Worm (Caenorhabditis elegans) whole organism, L3 larva: ENCODE results near the gene C56A3.8.

Experiments used
- R02D3.7 ChIP-seq: fragments of 150-350 bp; optimal IDR thresholded peaks from 2 replicates; lab custom pipeline; 2014; ENCODE audit warnings: missing biosample characterization, missing genetic modification characterization
- ama-1 ChIP-seq: fragments of 150-350 bp; optimal IDR thresholded peaks from 2 replicates; lab custom pipeline; 2018
- lin-15B ChIP-seq: fragments of 150-350 bp; optimal IDR thresholded peaks from 2 replicates; lab custom pipeline; 2014; ENCODE audit warnings: missing biosample characterization, missing genetic modification characterization
- nhr-12 ChIP-seq: fragments of 150-350 bp; optimal IDR thresholded peaks from 2 replicates; lab custom pipeline; 2014; ENCODE audit warnings: missing biosample characterization, missing genetic modification characterization
- nhr-23 ChIP-seq: fragments of 150-350 bp; optimal IDR thresholded peaks from 2 replicates; lab custom pipeline; 2014; ENCODE audit warnings: missing biosample characterization, missing genetic modification reagents, missing genetic modification characterization
- nhr-28 ChIP-seq: fragments of 150-350 bp; optimal IDR thresholded peaks from 2 replicates; lab custom pipeline; 2014; ENCODE audit warnings: missing biosample characterization, missing genetic modification characterization
- nhr-43 ChIP-seq: sonication (generic microtip); optimal IDR thresholded peaks from 2 replicates; lab custom pipeline; 2016; ENCODE audit warnings: mild to moderate bottlenecking, missing genetic modification characterization, missing compliant biosample characterization; ENCODE audit not compliant: poor library complexity, severe bottlenecking
- nhr-67 ChIP-seq: fragments of 150-350 bp; optimal IDR thresholded peaks from 2 replicates; lab custom pipeline; 2014; ENCODE audit warnings: missing biosample characterization, missing genetic modification characterization
- nhr-76 ChIP-seq: fragments of 150-350 bp; sonication (generic microtip); optimal IDR thresholded peaks from 5 replicates; lab custom pipeline; 2014; ENCODE audit warnings: missing biosample characterization, missing genetic modification characterization
- unc-62 ChIP-seq: fragments of 150-350 bp; sonication (generic microtip); optimal IDR thresholded peaks from 4 replicates; lab custom pipeline; 2014; ENCODE audit warnings: missing biosample characterization, missing genetic modification reagents, missing genetic modification characterization

DNA sequence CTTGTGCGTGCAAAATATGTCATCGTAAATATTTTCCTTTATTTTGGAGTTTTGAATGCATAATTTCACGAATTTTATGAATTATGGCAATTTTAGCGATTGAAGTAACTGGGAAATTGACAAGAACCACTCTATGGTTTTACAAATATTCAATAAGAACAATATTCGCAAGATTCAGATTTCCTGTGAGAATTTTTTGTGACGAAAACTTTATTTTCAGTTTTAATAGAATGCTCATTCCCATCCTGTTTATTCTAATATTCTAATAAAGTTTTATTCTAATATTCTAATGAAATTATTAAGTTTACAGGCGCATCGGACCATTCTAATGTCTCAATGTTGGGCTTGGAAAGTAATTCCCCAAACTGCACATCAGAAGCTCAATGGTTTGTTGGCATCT lies 36.9 kb upstream of the C56A3.8 start, which contains the start of gene R11G10.3:
- TF ChIP-seq nhr-28 (tag; lab: Kevin White, UChicago) = no peak
- TF ChIP-seq nhr-67 (tag; lab: Kevin White, UChicago) = no peak
- no peak for TF ChIP-seq nhr-43 (tag; lab: Kevin White, UChicago)
- TF ChIP-seq ama-1 (lab: Kevin White, UChicago) = no peak
- no peak for TF ChIP-seq nhr-23 (tag; lab: Kevin White, UChicago)
- no peak for TF ChIP-seq nhr-76 (tag; lab: Kevin White, UChicago)
- TF ChIP-seq R02D3.7 = no peak
- no peak for TF ChIP-seq nhr-12 (tag; lab: Kevin White, UChicago)
- no peak for TF ChIP-seq unc-62 (GFP tag; lab: Kevin White, UChicago)
- TF ChIP-seq lin-15B = no peak
